Fruit fly (Drosophila melanogaster) whole organism, embryonic: ENCODE results near the gene Cpr23B.

ENCODE experiments used
- CG10147 ChIP-seq: fragments of 200-800 bp; sonication (Bioruptor generic); optimal IDR thresholded peaks from 2 replicates; lab custom pipeline; 2019; ENCODE audit warnings: missing biosample characterization, mild to moderate bottlenecking, missing genetic modification characterization, moderate library complexity
- CG10209 ChIP-seq: fragments of 200-800 bp; sonication (Bioruptor generic); optimal IDR thresholded peaks from 3 replicates; lab custom pipeline; 2017; ENCODE audit warnings: missing biosample characterization, mild to moderate bottlenecking, missing genetic modification characterization, missing genetic modification reagents
- CG10267 ChIP-seq: fragments of 200-800 bp; sonication (Bioruptor generic); optimal IDR thresholded peaks from 2 replicates; lab custom pipeline; 2018; ENCODE audit warnings: missing biosample characterization, mild to moderate bottlenecking, missing genetic modification characterization, moderate library complexity
- CG10654 ChIP-seq: fragments of 200-800 bp; sonication (Bioruptor generic); optimal IDR thresholded peaks from 2 replicates; lab custom pipeline; 2016; ENCODE audit warnings: missing biosample characterization, missing genetic modification characterization
- CG11093 ChIP-seq: fragments of 200-800 bp; sonication (Bioruptor generic); IDR thresholded peaks from 3 replicates; pipeline ENCODE4 v1.3.6; 2022; ENCODE audit warnings: missing biosample characterization, missing genetic modification characterization
- CG11398 ChIP-seq: fragments of 200-800 bp; sonication (Bioruptor generic); optimal IDR thresholded peaks from 2 replicates; lab custom pipeline; 2016; ENCODE audit warnings: missing biosample characterization, missing genetic modification characterization
- CG16779 ChIP-seq: fragments of 200-800 bp; sonication (Bioruptor generic); IDR thresholded peaks from 2 replicates; pipeline ENCODE4 v1.3.6; 2022; ENCODE audit warnings: missing biosample characterization, missing genetic modification characterization
- CG17829 ChIP-seq: fragments of 200-800 bp; optimal IDR thresholded peaks from 2 replicates; lab custom pipeline; 2019; ENCODE audit warnings: missing biosample characterization, mild to moderate bottlenecking, missing genetic modification characterization, moderate library complexity
- CG18764 ChIP-seq: fragments of 200-800 bp; sonication (Bioruptor generic); optimal IDR thresholded peaks from 3 replicates; lab custom pipeline; 2016; ENCODE audit warnings: missing biosample characterization, missing genetic modification characterization
- CG33557 ChIP-seq: fragments of 200-800 bp; sonication (Bioruptor generic); optimal IDR thresholded peaks from 2 replicates; lab custom pipeline; 2019; ENCODE audit warnings: missing biosample characterization, mild to moderate bottlenecking, missing genetic modification characterization, moderate library complexity
- CG4854 ChIP-seq: fragments of 200-800 bp; sonication (Bioruptor generic); optimal IDR thresholded peaks from 2 replicates; lab custom pipeline; 2016; ENCODE audit warnings: missing biosample characterization, missing genetic modification characterization, inconsistent platforms
- CG6175 ChIP-seq: fragments of 200-800 bp; sonication (Bioruptor generic); IDR thresholded peaks from 3 replicates; pipeline ENCODE4 v1.3.6; 2022; ENCODE audit warnings: missing biosample characterization, missing genetic modification characterization
- CG6654 ChIP-seq: fragments of 200-800 bp; sonication (Bioruptor generic); optimal IDR thresholded peaks from 2 replicates; lab custom pipeline; 2017; ENCODE audit warnings: missing biosample characterization, mild to moderate bottlenecking, missing genetic modification characterization
- CG7357 ChIP-seq: fragments of 200-800 bp; sonication (Bioruptor generic); IDR thresholded peaks from 3 replicates; pipeline ENCODE4 v1.3.6; 2022; ENCODE audit warnings: missing biosample characterization, missing genetic modification characterization
- CG9215 ChIP-seq: fragments of 200-800 bp; sonication (Bioruptor generic); IDR thresholded peaks from 2 replicates; pipeline ENCODE4 v1.3.6; 2022; ENCODE audit warnings: missing biosample characterization, missing genetic modification characterization
- CG9727 ChIP-seq: fragments of 200-800 bp; sonication (Bioruptor generic); optimal IDR thresholded peaks from 3 replicates; lab custom pipeline; 2017; ENCODE audit warnings: missing biosample characterization, mild to moderate bottlenecking, missing genetic modification characterization
- CG9932 ChIP-seq: fragments of 200-800 bp; sonication (Bioruptor generic); IDR thresholded peaks from 2 replicates; pipeline ENCODE4 v1.3.6; 2022; ENCODE audit warnings: missing biosample characterization, missing genetic modification characterization
- CoRest ChIP-seq: fragments of 200-800 bp; sonication (Bioruptor generic); optimal IDR thresholded peaks from 3 replicates; lab custom pipeline; 2018; ENCODE audit warnings: missing biosample characterization, mild to moderate bottlenecking, missing genetic modification characterization, moderate library complexity
- Dek ChIP-seq: fragments of 200-800 bp; sonication (Bioruptor generic); optimal IDR thresholded peaks from 3 replicates; lab custom pipeline; 2019; ENCODE audit warnings: missing biosample characterization, mild to moderate bottlenecking, missing genetic modification characterization, moderate library complexity
- Ets97D ChIP-seq: fragments of 200-800 bp; sonication (Bioruptor generic); optimal IDR thresholded peaks from 3 replicates; lab custom pipeline; 2016; ENCODE audit warnings: missing biosample characterization, missing genetic modification characterization
- H2.0 ChIP-seq: fragments of 200-800 bp; sonication (Bioruptor generic); IDR thresholded peaks from 2 replicates; pipeline ENCODE4 v1.3.6; 2022; ENCODE audit warnings: missing biosample characterization, missing genetic modification characterization
- HLH4C ChIP-seq: fragments of 200-800 bp; sonication (Bioruptor generic); IDR thresholded peaks from 3 replicates; pipeline ENCODE4 v1.3.6; 2022; ENCODE audit warnings: missing biosample characterization, missing genetic modification characterization; ENCODE audit not compliant: partially characterized antibody
- HmgD ChIP-seq: fragments of 200-800 bp; sonication (Bioruptor generic); optimal IDR thresholded peaks from 3 replicates; lab custom pipeline; 2016; ENCODE audit warnings: missing biosample characterization, missing genetic modification characterization
- Hsf ChIP-seq: fragments of 200-800 bp; sonication (Bioruptor generic); optimal IDR thresholded peaks from 3 replicates; lab custom pipeline; 2016; ENCODE audit warnings: missing biosample characterization, missing genetic modification characterization
- NC2α ChIP-seq: fragments of 200-800 bp; sonication (Bioruptor generic); optimal IDR thresholded peaks from 2 replicates; lab custom pipeline; 2016; ENCODE audit warnings: missing biosample characterization, missing genetic modification characterization
- NFAT ChIP-seq: fragments of 200-800 bp; sonication (Bioruptor generic); IDR thresholded peaks from 2 replicates; pipeline ENCODE4 v1.3.6; 2022; ENCODE audit warnings: missing biosample characterization, missing genetic modification characterization
- Neu2 ChIP-seq: fragments of 200-800 bp; sonication (Bioruptor generic); optimal IDR thresholded peaks from 3 replicates; lab custom pipeline; 2016; ENCODE audit warnings: missing biosample characterization, missing genetic modification characterization, borderline replicate concordance
- Rx ChIP-seq: fragments of 200-800 bp; sonication (Bioruptor generic); IDR thresholded peaks from 2 replicates; pipeline ENCODE4 v1.3.6; 2022; ENCODE audit warnings: missing biosample characterization, missing genetic modification characterization
- amos ChIP-seq: fragments of 200-800 bp; sonication (Bioruptor generic); IDR thresholded peaks from 2 replicates; pipeline ENCODE4 v1.3.6; 2022; ENCODE audit warnings: missing biosample characterization, missing genetic modification characterization; ENCODE audit not compliant: partially characterized antibody
- cas ChIP-seq: fragments of 200-800 bp; sonication (Bioruptor generic); IDR thresholded peaks from 2 replicates; pipeline ENCODE4 v1.3.6; 2022; ENCODE audit warnings: missing biosample characterization, missing genetic modification characterization
- chn ChIP-seq: fragments of 200-800 bp; sonication (Bioruptor generic); optimal IDR thresholded peaks from 2 replicates; lab custom pipeline; 2016; ENCODE audit warnings: missing biosample characterization, missing genetic modification characterization
- crp ChIP-seq, 2 experiments: fragments of 200-800 bp; sonication (Bioruptor generic); optimal IDR thresholded peaks; 2 replicates in 1 of 2; 3 replicates in 1 of 2; lab custom pipeline; 2017; ENCODE audit warnings: missing biosample characterization in 2 of 2, missing genetic modification characterization in 2 of 2, mild to moderate bottlenecking in 1 of 2, moderate library complexity in 1 of 2
- ewg ChIP-seq: fragments of 200-800 bp; sonication (Bioruptor generic); optimal IDR thresholded peaks from 3 replicates; lab custom pipeline; 2017; ENCODE audit warnings: mild to moderate bottlenecking, missing biosample characterization, missing genetic modification reagents, missing genetic modification characterization
- gsb ChIP-seq: fragments of 200-800 bp; sonication (Bioruptor generic); IDR thresholded peaks from 2 replicates; pipeline ENCODE4 v1.3.6; 2022; ENCODE audit warnings: missing biosample characterization, missing genetic modification characterization
- gt ChIP-seq: fragments of 200-800 bp; sonication (Bioruptor generic); IDR thresholded peaks from 2 replicates; pipeline ENCODE4 v1.3.6; 2022; ENCODE audit warnings: missing biosample characterization, missing genetic modification characterization
- ham ChIP-seq: fragments of 200-800 bp; sonication (Bioruptor generic); IDR thresholded peaks from 2 replicates; pipeline ENCODE4 v1.3.6; 2022; ENCODE audit warnings: missing biosample characterization, missing genetic modification characterization
- hbn ChIP-seq: fragments of 200-800 bp; sonication (Bioruptor generic); IDR thresholded peaks from 2 replicates; pipeline ENCODE4 v1.3.6; 2022; ENCODE audit warnings: missing biosample characterization, missing genetic modification characterization; ENCODE audit not compliant: partially characterized antibody
- lola ChIP-seq, 3 experiments: fragments of >200 bp in 2 of 3; fragments of 200-800 bp in 1 of 3; sonication (Bioruptor generic) in 1 of 3; optimal IDR thresholded peaks; 2 replicates each; lab custom pipeline; 2017 to 2019; ENCODE audit warnings: missing biosample characterization in 3 of 3, missing genetic modification characterization in 3 of 3, mild to moderate bottlenecking in 1 of 3, moderate library complexity in 1 of 3
- nerfin-1 ChIP-seq: fragments of 200-800 bp; sonication (Bioruptor generic); optimal IDR thresholded peaks from 3 replicates; lab custom pipeline; 2019; ENCODE audit warnings: missing biosample characterization, mild to moderate bottlenecking, missing genetic modification characterization, moderate library complexity
- odd ChIP-seq: fragments of 200-800 bp; sonication (Bioruptor generic); optimal IDR thresholded peaks from 2 replicates; lab custom pipeline; 2017; ENCODE audit warnings: missing biosample characterization, mild to moderate bottlenecking, missing genetic modification characterization
- phol ChIP-seq: fragments of 200-800 bp; sonication (Bioruptor generic); optimal IDR thresholded peaks from 3 replicates; lab custom pipeline; 2018; ENCODE audit warnings: missing biosample characterization, mild to moderate bottlenecking, missing genetic modification characterization, moderate library complexity
- repo ChIP-seq: fragments of 200-800 bp; sonication (Bioruptor generic); optimal IDR thresholded peaks from 2 replicates; lab custom pipeline; 2016; ENCODE audit warnings: missing biosample characterization, missing genetic modification characterization
- schlank ChIP-seq: fragments of 200-800 bp; sonication (Bioruptor generic); optimal IDR thresholded peaks from 2 replicates; lab custom pipeline; 2018; ENCODE audit warnings: missing biosample characterization, mild to moderate bottlenecking, missing genetic modification characterization
- sima ChIP-seq: fragments of 200-800 bp; sonication (Bioruptor generic); optimal IDR thresholded peaks from 2 replicates; lab custom pipeline; 2016; ENCODE audit warnings: missing biosample characterization, missing genetic modification characterization
- ssp ChIP-seq: fragments of 200-800 bp; sonication (Bioruptor generic); IDR thresholded peaks from 2 replicates; pipeline ENCODE4 v1.3.6; 2022; ENCODE audit warnings: missing biosample characterization, missing genetic modification characterization
- tap ChIP-seq: fragments of 200-800 bp; optimal IDR thresholded peaks from 3 replicates; lab custom pipeline; 2019; ENCODE audit warnings: missing biosample characterization, mild to moderate bottlenecking, missing genetic modification characterization, moderate library complexity
- tgo ChIP-seq: fragments of 200-800 bp; sonication (Bioruptor generic); IDR thresholded peaks from 3 replicates; pipeline ENCODE4 v1.3.6; 2022; ENCODE audit warnings: missing biosample characterization, missing genetic modification characterization
- trem ChIP-seq: fragments of 200-800 bp; optimal IDR thresholded peaks from 3 replicates; lab custom pipeline; 2019; ENCODE audit warnings: missing biosample characterization, mild to moderate bottlenecking, missing genetic modification characterization, moderate library complexity
- twi ChIP-seq: fragments of 200-800 bp; optimal IDR thresholded peaks from 2 replicates; lab custom pipeline; 2019; ENCODE audit warnings: missing biosample characterization, mild to moderate bottlenecking, missing genetic modification characterization, moderate library complexity
- zfh1 ChIP-seq: fragments of 200-800 bp; sonication (Bioruptor generic); IDR thresholded peaks from 3 replicates; pipeline ENCODE4 v1.3.6; 2022; ENCODE audit warnings: missing biosample characterization, missing genetic modification characterization

Cpr23B gene

dm6 chr2L:2878859-2879258 lies 40.6 kb downstream of the Cpr23B start, which contains the start of gene RabGGTb (continued):
- peak; percentile 61; the same call in 1 of the 3 replicates for TF ChIP-seq CG6175
- TF ChIP-seq CG9215 (GFP tag; lab: Robert Waterston, UW): peak; percentile 64
- peak; percentile 11 for TF ChIP-seq Ets97D (GFP tag; lab: Kevin White, UChicago)
- TF ChIP-seq CG10147: peak; percentile 29
- TF ChIP-seq tap (tag; lab: Kevin White, UChicago): peak; percentile 32
- no peak for TF ChIP-seq CG10654 (GFP tag; lab: Kevin White, UChicago)
- peak; percentile 82; the same call in 2 of the 3 replicates for TF ChIP-seq zfh1 (GFP tag; lab: Robert Waterston, UW)
- TF ChIP-seq CG7357 (GFP tag; lab: Robert Waterston, UW): no peak
- TF ChIP-seq CG4854 (GFP tag; lab: Kevin White, UChicago): peak; percentile 95
- no peak for TF ChIP-seq CG18764 (GFP tag; lab: Kevin White, UChicago)
- peak; percentile 56 for TF ChIP-seq repo
- TF ChIP-seq ssp: peak; percentile 42
- no peak for TF ChIP-seq sima (GFP tag; lab: Kevin White, UChicago)
- TF ChIP-seq HmgD (GFP tag; lab: Kevin White, UChicago): no peak
- peak; percentile 75 for TF ChIP-seq tgo
- TF ChIP-seq cas (GFP tag; lab: Robert Waterston, UW): peak; percentile 57; the same call in 1 of the 2 replicates
- peak; percentile 80 for TF ChIP-seq NFAT (GFP tag; lab: Robert Waterston, UW)
- TF ChIP-seq gsb (GFP tag; lab: Robert Waterston, UW): peak; percentile 34
- TF ChIP-seq trem (tag; lab: Kevin White, UChicago): no peak
- TF ChIP-seq NC2α (GFP tag; lab: Kevin White, UChicago): peak; percentile 20
- TF ChIP-seq Dek (tag; lab: Kevin White, UChicago): peak; percentile 39
- peak; percentile 99 to 100 for TF ChIP-seq crp (GFP tag; optimal IDR thresholded peaks at IDR 0.05; lab: Kevin White, UChicago)
- TF ChIP-seq twi (tag; lab: Kevin White, UChicago): no peak
- TF ChIP-seq CG9932 (GFP tag; lab: Robert Waterston, UW): peak; percentile 86
- TF ChIP-seq phol (tag; lab: Kevin White, UChicago): peak; percentile 24
- no peak for TF ChIP-seq CG33557 (GFP tag; lab: Kevin White, UChicago)
- TF ChIP-seq CG10209: peak; percentile 41
- peak; percentile 70 for TF ChIP-seq H2.0 (GFP tag; lab: Robert Waterston, UW)
- TF ChIP-seq schlank (tag; lab: Kevin White, UChicago): peak; percentile 6
- no peak for TF ChIP-seq HLH4C (GFP tag; lab: Robert Waterston, UW)
- TF ChIP-seq CG10267: peak; percentile 41
- TF ChIP-seq nerfin-1 (tag; lab: Kevin White, UChicago): no peak
- 0 out of 2 replicates have a peak, but pooled peaks have one; percentile 44 for TF ChIP-seq ham (GFP tag; lab: Robert Waterston, UW)
- TF ChIP-seq Neu2 (GFP tag; lab: Kevin White, UChicago): no peak
- TF ChIP-seq lola (GFP tag; optimal IDR thresholded peaks at IDR 0.05; lab: Kevin White, UChicago): peak in 1 of 3 experiments; percentile 12
- peak; percentile 5 for TF ChIP-seq odd (GFP tag; lab: Kevin White, UChicago)
- peak; percentile 51; the same call in 1 of the 2 replicates for TF ChIP-seq CG16779 (GFP tag; lab: Robert Waterston, UW)
- peak; percentile 57 for TF ChIP-seq CG9727
- TF ChIP-seq hbn (GFP tag; lab: Robert Waterston, UW): peak; percentile 50; the same call in 1 of the 2 replicates
- TF ChIP-seq ewg (GFP tag; lab: Kevin White, UChicago): peak; percentile 5
- TF ChIP-seq chn (GFP tag; lab: Kevin White, UChicago): peak; percentile 28
- TF ChIP-seq CG11398: peak; percentile 41
- TF ChIP-seq CG11093 (GFP tag; lab: Robert Waterston, UW): peak; percentile 50; the same call in 1 of the 3 replicates
- TF ChIP-seq amos (GFP tag; lab: Robert Waterston, UW): no peak; the same call in 1 of the 2 replicates
- no peak for TF ChIP-seq gt (GFP tag; lab: Robert Waterston, UW)
- TF ChIP-seq CG6654 (GFP tag; lab: Kevin White, UChicago): no peak
- peak; percentile 57 for TF ChIP-seq CG17829 (tag; lab: Kevin White, UChicago)
- TF ChIP-seq Rx (GFP tag; lab: Robert Waterston, UW): peak; percentile 69
- TF ChIP-seq Hsf (GFP tag; lab: Kevin White, UChicago): peak; percentile 59
- TF ChIP-seq CoRest (tag; lab: Kevin White, UChicago): peak; percentile 48
